Worm (Caenorhabditis elegans) whole organism, young adult: ENCODE data around the gene inx-3.

ENCODE experiments used
- T07F8.4 ChIP-seq: sonication (generic microtip); optimal IDR thresholded peaks from 2 replicates; lab custom pipeline; 2016; ENCODE audit warnings: mild to moderate bottlenecking, missing genetic modification characterization, moderate library complexity, missing compliant biosample characterization
- Y53F4B.3 ChIP-seq: fragments of 200-800 bp; sonication (Bioruptor generic); IDR thresholded peaks from 2 replicates; pipeline ENCODE4 v1.3.6; 2022; ENCODE audit warnings: missing genetic modification reagents, missing genetic modification characterization, missing compliant biosample characterization
- ama-1 ChIP-seq, 3 experiments: fragments of 150-350 bp in 1 of 3; sonication (generic microtip) in 2 of 3; optimal IDR thresholded peaks; 2 replicates each; lab custom pipeline; 2014 to 2018; ENCODE audit warnings: missing biosample characterization in 2 of 3, missing genetic modification characterization in 2 of 3, missing genetic modification reagents in 2 of 3
- ccch-3 ChIP-seq: fragments of 200-800 bp; sonication (Bioruptor generic); optimal IDR thresholded peaks from 2 replicates; lab custom pipeline; 2018; ENCODE audit warnings: mild to moderate bottlenecking, missing genetic modification characterization, missing compliant biosample characterization
- dpl-1 ChIP-seq: fragments of 150-350 bp; optimal IDR thresholded peaks from 2 replicates; lab custom pipeline; 2014; ENCODE audit warnings: missing biosample characterization, missing genetic modification reagents, missing genetic modification characterization
- efl-1 ChIP-seq: fragments of 150-350 bp; optimal IDR thresholded peaks from 2 replicates; lab custom pipeline; 2014; ENCODE audit warnings: missing biosample characterization, missing genetic modification reagents, missing genetic modification characterization
- mes-4 ChIP-seq: sonication (generic microtip); optimal IDR thresholded peaks from 2 replicates; lab custom pipeline; 2016; ENCODE audit warnings: missing genotype, missing genetic modification characterization, missing compliant biosample characterization
- mxl-1 ChIP-seq: sonication (generic microtip); optimal IDR thresholded peaks from 2 replicates; lab custom pipeline; 2016; ENCODE audit warnings: missing genetic modification characterization, missing compliant biosample characterization
- rpc-1 ChIP-seq, 2 experiments: fragments of 150-350 bp in 1 of 2; sonication (generic microtip) in 1 of 2; optimal IDR thresholded peaks; 2 replicates each; lab custom pipeline; 2014 to 2018; ENCODE audit warnings: missing biosample characterization in 1 of 2, missing genetic modification characterization in 1 of 2, missing genetic modification reagents in 1 of 2, missing genotype in 1 of 2
- unc-62 ChIP-seq: fragments of 150-350 bp; optimal IDR thresholded peaks from 2 replicates; lab custom pipeline; 2014; ENCODE audit warnings: missing biosample characterization, missing genetic modification reagents, missing genetic modification characterization

ce11 chrX:6002479-6002878 is 6.5 kb downstream of the inx-3 start:
- TF ChIP-seq ccch-3 (GFP tag; lab: Kevin White, UChicago) (no peak), mxl-1 (tag; lab: Kevin White, UChicago) (no peak), dpl-1 (GFP tag; lab: Kevin White, UChicago) (no peak), Y53F4B.3 (no peak), unc-62 (GFP tag; lab: Kevin White, UChicago) (no peak), mes-4 (tag; lab: Kevin White, UChicago) (no peak), ama-1 (optimal IDR thresholded peaks at IDR 0.05; lab: Kevin White, UChicago) (no peak), ama-1 (GFP tag; optimal IDR thresholded peaks at IDR 0.05; lab: Kevin White, UChicago) (no peak), rpc-1 (optimal IDR thresholded peaks at IDR 0.05; lab: Kevin White, UChicago) (no peak), rpc-1 (tag; optimal IDR thresholded peaks at IDR 0.05; lab: Kevin White, UChicago) (no peak), T07F8.4 (tag; lab: Kevin White, UChicago) (no peak), efl-1 (GFP tag; lab: Kevin White, UChicago) (no peak)
